Worm (Caenorhabditis elegans): Measurements from ENCODE around the gene F19B10.5.

The F19B10.5 gene

DNA sequence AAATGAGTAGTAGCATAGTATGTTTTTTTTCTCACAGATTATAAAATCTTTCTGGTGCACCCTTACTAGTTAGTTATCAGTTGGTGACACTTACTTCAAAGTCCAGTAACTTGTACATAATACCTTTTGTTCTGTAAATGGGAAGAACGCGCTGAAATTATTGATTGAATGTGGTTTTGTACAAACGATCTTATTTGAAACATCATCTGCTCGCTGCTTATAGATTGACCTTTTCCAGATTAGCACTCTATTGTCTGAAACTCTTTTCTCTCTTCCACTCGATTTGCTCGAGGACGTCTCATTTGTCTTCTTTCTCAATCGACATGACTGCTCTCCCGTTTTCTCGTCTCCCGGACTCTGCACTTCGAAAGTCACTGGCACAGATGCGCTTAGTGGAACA, 8.4 kb upstream of the F19B10.5 start, which contains the start of gene fbxb-33:
TSS of gene fbxb-33 (plus strand) at position 301 of the 400 bp plus-strand sequence.
- no peak for TF ChIP-seq ztf-6 (GFP tag; IDR thresholded peaks at IDR 0.05)
- TF ChIP-seq zfh-2 (GFP tag; conservative IDR thresholded peaks at IDR 0.05) = no peak
- TF ChIP-seq B0261.1 (tag; optimal IDR thresholded peaks at IDR 0.05) = no peak
- no peak for TF ChIP-seq hrde-1 (tag; optimal IDR thresholded peaks at IDR 0.05; ENCODE audit: borderline replicate concordance)
- TF ChIP-seq aptf-2 (GFP tag; conservative IDR thresholded peaks at IDR 0.05) = no peak
- no peak for TF ChIP-seq snpc-3.4 (tag; optimal IDR thresholded peaks at IDR 0.05)
- no peak for TF ChIP-seq ztf-25 (GFP tag; IDR thresholded peaks at IDR 0.05)
- no peak for TF ChIP-seq nhr-90 (tag; optimal IDR thresholded peaks at IDR 0.05)
- no peak for TF ChIP-seq F22D6.2 (tag; optimal IDR thresholded peaks at IDR 0.05)
- TF ChIP-seq K11D2.4 (GFP tag; IDR thresholded peaks at IDR 0.05) = no peak

DNA sequence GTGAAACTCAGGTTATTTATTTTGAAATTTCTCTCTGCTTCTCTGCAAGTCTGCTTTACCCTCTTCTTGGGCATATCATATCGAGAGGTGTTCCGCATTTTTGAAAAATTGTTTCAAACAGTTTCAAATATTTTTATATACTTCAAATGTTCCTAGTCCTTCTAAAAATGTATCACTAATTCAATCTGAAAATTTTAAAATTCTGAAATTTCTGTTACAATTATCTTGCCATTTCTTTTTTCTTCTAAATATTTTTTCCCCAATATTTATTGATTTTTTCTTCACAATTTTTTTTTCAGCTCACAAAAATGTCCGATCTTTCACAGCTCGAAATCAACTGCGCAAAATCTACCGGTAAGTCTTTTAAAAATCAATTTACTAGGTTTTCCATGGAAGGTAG, 4.3 kb downstream of the F19B10.5 start, which contains the start of gene F19B10.4:
TSS of gene F19B10.4 (plus strand) at position 301 of the 400 bp plus-strand sequence.
- TF ChIP-seq madf-6 (GFP tag; IDR thresholded peaks at IDR 0.05) = no peak

DNA sequence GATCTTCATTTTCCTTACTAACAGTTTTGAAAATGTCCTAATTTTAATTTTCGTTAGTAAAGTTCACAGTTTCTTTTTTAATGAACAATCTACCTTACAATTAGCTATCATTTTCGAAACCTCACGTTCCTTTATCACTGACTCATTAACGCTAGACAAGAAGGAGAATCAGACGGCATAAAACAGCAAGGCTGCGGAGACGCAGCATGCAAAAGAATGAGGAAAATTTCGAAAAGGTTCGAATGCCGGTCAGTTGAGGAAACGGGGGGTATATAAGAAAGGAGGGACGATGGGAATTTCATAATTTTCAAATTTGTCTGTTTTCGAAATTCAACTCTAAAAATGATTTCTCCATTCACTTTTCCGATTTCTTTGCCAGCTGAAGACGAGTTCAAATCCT, 6.5 kb downstream of the F19B10.5 start, which contains the start of gene F19B10.13:
TSS of gene F19B10.13 (plus strand) at position 343 of the 400 bp plus-strand sequence.
- TF ChIP-seq dox-1 (GFP tag; IDR thresholded peaks at IDR 0.05) = 0 out of 2 replicates have a peak, but pooled peaks have one; percentile 28
- no peak for TF ChIP-seq ztf-6 (GFP tag; IDR thresholded peaks at IDR 0.05)
- TF ChIP-seq T26A5.8 (tag; optimal IDR thresholded peaks at IDR 0.05) = no peak
- peak; percentile 55 for TF ChIP-seq attf-5 (GFP tag; optimal IDR thresholded peaks at IDR 0.05)
- TF ChIP-seq F37B4.10 (GFP tag; IDR thresholded peaks at IDR 0.05) = no peak
- TF ChIP-seq cebp-1 (GFP tag; IDR thresholded peaks at IDR 0.05) = peak; percentile 72
- peak; percentile 90 for TF ChIP-seq cebp-1 (tag; optimal IDR thresholded peaks at IDR 0.05)
- peak; percentile 48 for TF ChIP-seq nhr-80 (tag; optimal IDR thresholded peaks at IDR 0.05)
- no peak for TF ChIP-seq ceh-27 (GFP tag; optimal IDR thresholded peaks at IDR 0.05)
- TF ChIP-seq hlh-12 (tag; optimal IDR thresholded peaks at IDR 0.05) = no peak
- no peak for TF ChIP-seq ztf-28 (GFP tag; IDR thresholded peaks at IDR 0.05)
- TF ChIP-seq ztf-25 (GFP tag; IDR thresholded peaks at IDR 0.05) = no peak
- TF ChIP-seq zfh-2 (GFP tag; conservative IDR thresholded peaks at IDR 0.05) = no peak
- no peak for TF ChIP-seq nhr-179 (tag; optimal IDR thresholded peaks at IDR 0.05)

DNA sequence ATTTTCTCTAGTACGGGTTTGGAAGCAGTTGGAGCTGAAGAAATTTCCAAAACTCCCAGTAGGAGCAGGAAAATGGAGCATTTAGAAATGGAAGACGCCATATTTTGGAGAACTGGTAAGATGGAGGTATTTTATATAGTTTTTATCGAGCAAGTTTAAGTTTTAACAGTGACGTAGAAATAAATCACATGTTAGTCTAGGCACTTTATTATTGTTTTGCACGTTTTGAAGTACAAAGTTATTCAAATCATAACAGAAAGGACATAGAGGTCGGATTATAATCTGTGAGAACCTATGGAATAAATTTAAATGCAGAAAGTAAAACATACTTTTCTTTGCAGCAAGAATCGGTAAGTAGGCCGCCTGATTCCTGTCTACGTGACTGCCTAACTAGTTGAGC, 8.3 kb downstream of the F19B10.5 start, which contains the start of gene F19B10.6:
TSS of gene F19B10.6 (minus strand) at position 101 of the 400 bp plus-strand sequence.
- TF ChIP-seq B0035.1 (tag; optimal IDR thresholded peaks at IDR 0.05) = no peak
- no peak for TF ChIP-seq aptf-2 (GFP tag; conservative IDR thresholded peaks at IDR 0.05)
- no peak for TF ChIP-seq dpff-1 (tag; optimal IDR thresholded peaks at IDR 0.05)
- no peak for TF ChIP-seq attf-6 (GFP tag; IDR thresholded peaks at IDR 0.05)
- no peak for TF ChIP-seq hlh-12 (tag; optimal IDR thresholded peaks at IDR 0.05)
- TF ChIP-seq Y95B8A.8 (GFP tag; IDR thresholded peaks at IDR 0.05) = no peak
- no peak for TF ChIP-seq nfya-1 (tag; optimal IDR thresholded peaks at IDR 0.05; ENCODE audit: borderline replicate concordance, insufficient read depth)
- TF ChIP-seq ztf-18 (tag; optimal IDR thresholded peaks at IDR 0.05) = no peak

DNA sequence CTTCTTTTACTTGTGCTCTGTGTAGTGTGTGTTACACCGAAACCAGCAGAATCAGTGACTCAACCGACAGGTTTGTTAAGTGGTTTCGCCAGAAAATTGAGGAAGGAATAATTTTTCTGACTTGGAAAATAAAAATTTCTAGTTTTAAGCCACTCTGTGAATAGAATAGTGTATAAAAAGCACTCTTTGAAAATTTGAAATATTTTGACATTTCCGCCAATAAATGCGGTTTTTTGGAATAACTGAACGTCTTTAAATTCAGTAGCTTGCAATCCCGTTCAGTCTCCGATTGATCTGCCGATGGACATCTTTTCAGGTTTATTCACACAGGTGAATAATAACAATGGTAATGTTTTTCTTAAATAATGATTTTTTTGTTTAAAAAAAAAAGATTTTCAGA, 9.0 kb downstream of the F19B10.5 start, which contains the start of gene F19B10.3:
TSS of gene F19B10.3 (plus strand) at position 301 of the 400 bp plus-strand sequence.
- TF ChIP-seq ztf-22 (GFP tag; optimal IDR thresholded peaks at IDR 0.05) (no peak), hmg-1.2 (GFP tag; IDR thresholded peaks at IDR 0.05) (no peak), nhr-179 (tag; optimal IDR thresholded peaks at IDR 0.05) (no peak), chd-7 (tag; optimal IDR thresholded peaks at IDR 0.05) (no peak), ztf-25 (GFP tag; IDR thresholded peaks at IDR 0.05) (no peak), B0019.2 (GFP tag; conservative IDR thresholded peaks at IDR 0.05) (no peak), ceh-91 (GFP tag; IDR thresholded peaks at IDR 0.05) (no peak), hmg-20 (GFP tag; IDR thresholded peaks at IDR 0.05) (no peak), F37B4.10 (GFP tag; IDR thresholded peaks at IDR 0.05) (no peak)
